Fruit fly (Drosophila melanogaster): ENCODE results near the gene nom.

- no peak for TF ChIP-seq Dll (optimal IDR thresholded peaks at IDR 0.05)
- TF ChIP-seq usp (GFP tag; optimal IDR thresholded peaks at IDR 0.05) = no peak
- TF ChIP-seq pan (optimal IDR thresholded peaks at IDR 0.05) = no peak
- TF ChIP-seq psq (optimal IDR thresholded peaks at IDR 0.05) = no peak
These were observed 15.8 kb upstream of the nom start for dm6 chr3R:8707166-8707565.

Measured in whole organism.